Fruit fly (Drosophila melanogaster) whole organism, embryonic: Measurements from ENCODE around the gene SuUR.

Source experiments
- Atf6 ChIP-seq: fragments of 200-800 bp; sonication (Bioruptor generic); IDR thresholded peaks from 2 replicates; pipeline ENCODE4 v1.3.6; 2022; ENCODE audit warnings: missing biosample characterization, missing genetic modification characterization
- Bdp1 ChIP-seq: fragments of 200-800 bp; sonication (Bioruptor generic); optimal IDR thresholded peaks from 3 replicates; lab custom pipeline; 2016; ENCODE audit warnings: missing biosample characterization, missing genetic modification characterization
- Bteb2 ChIP-seq: fragments of 200-800 bp; sonication (Bioruptor generic); optimal IDR thresholded peaks from 2 replicates; lab custom pipeline; 2016; ENCODE audit warnings: missing biosample characterization, missing genetic modification characterization
- CG10462 ChIP-seq: fragments of 200-800 bp; sonication (Bioruptor generic); optimal IDR thresholded peaks from 2 replicates; lab custom pipeline; 2016; ENCODE audit warnings: missing biosample characterization, missing genetic modification characterization
- CG10543 ChIP-seq: fragments of 200-800 bp; sonication (Bioruptor generic); optimal IDR thresholded peaks from 3 replicates; lab custom pipeline; 2017; ENCODE audit warnings: missing biosample characterization, mild to moderate bottlenecking, missing genetic modification characterization, moderate library complexity
- CG11456 ChIP-seq: fragments of 200-800 bp; sonication (Bioruptor generic); IDR thresholded peaks from 3 replicates; pipeline ENCODE4 v1.3.6; 2022; ENCODE audit warnings: missing biosample characterization, missing genetic modification characterization
- CG12071 ChIP-seq: fragments of 200-800 bp; sonication (Bioruptor generic); optimal IDR thresholded peaks from 3 replicates; lab custom pipeline; 2018; ENCODE audit warnings: missing biosample characterization, mild to moderate bottlenecking, missing genetic modification characterization
- CG14014 ChIP-seq: fragments of 200-800 bp; sonication (Bioruptor generic); IDR thresholded peaks from 2 replicates; pipeline ENCODE4 v1.3.6; 2022; ENCODE audit warnings: missing biosample characterization, missing genetic modification characterization
- CG15479 ChIP-seq: fragments of 200-800 bp; sonication (Bioruptor generic); optimal IDR thresholded peaks from 3 replicates; lab custom pipeline; 2019; ENCODE audit warnings: missing biosample characterization, mild to moderate bottlenecking, missing genetic modification characterization, moderate library complexity
- CG16779 ChIP-seq: fragments of 200-800 bp; sonication (Bioruptor generic); IDR thresholded peaks from 2 replicates; pipeline ENCODE4 v1.3.6; 2022; ENCODE audit warnings: missing biosample characterization, missing genetic modification characterization
- CG17186 ChIP-seq: fragments of 200-800 bp; sonication (Bioruptor generic); optimal IDR thresholded peaks from 3 replicates; lab custom pipeline; 2017; ENCODE audit warnings: missing biosample characterization, missing genetic modification reagents, missing genetic modification characterization
- CG18262 ChIP-seq: fragments of 200-800 bp; optimal IDR thresholded peaks from 3 replicates; lab custom pipeline; 2019; ENCODE audit warnings: missing biosample characterization, mild to moderate bottlenecking, missing genetic modification characterization, moderate library complexity
- CG2889 ChIP-seq: fragments of 200-800 bp; sonication (Bioruptor generic); IDR thresholded peaks from 3 replicates; pipeline ENCODE4 v1.3.6; 2022; ENCODE audit warnings: missing biosample characterization, missing genetic modification characterization
- CG30403 ChIP-seq: fragments of 200-800 bp; sonication (Bioruptor generic); optimal IDR thresholded peaks from 3 replicates; lab custom pipeline; 2016; ENCODE audit warnings: missing biosample characterization, missing genetic modification characterization
- CG31224 ChIP-seq: fragments of 200-800 bp; sonication (Bioruptor generic); IDR thresholded peaks from 2 replicates; pipeline ENCODE4 v1.3.6; 2022; ENCODE audit warnings: missing biosample characterization, missing genetic modification characterization
- CG31388 ChIP-seq: fragments of 200-800 bp; sonication (Bioruptor generic); optimal IDR thresholded peaks from 2 replicates; lab custom pipeline; 2016; ENCODE audit warnings: missing biosample characterization, missing genetic modification characterization
- CG3281 ChIP-seq: fragments of 200-800 bp; sonication (Bioruptor generic); optimal IDR thresholded peaks from 3 replicates; lab custom pipeline; 2017; ENCODE audit warnings: missing biosample characterization, mild to moderate bottlenecking, missing genetic modification characterization
- CG4424 ChIP-seq: fragments of 200-800 bp; sonication (Bioruptor generic); optimal IDR thresholded peaks from 3 replicates; lab custom pipeline; 2016; ENCODE audit warnings: missing biosample characterization, missing genetic modification characterization
- CG6765 ChIP-seq: fragments of 200-800 bp; sonication (Bioruptor generic); optimal IDR thresholded peaks from 3 replicates; lab custom pipeline; 2017; ENCODE audit warnings: missing biosample characterization, mild to moderate bottlenecking, missing genetic modification characterization
- CG6813 ChIP-seq: fragments of 200-800 bp; sonication (Bioruptor generic); optimal IDR thresholded peaks from 2 replicates; lab custom pipeline; 2017; ENCODE audit warnings: missing biosample characterization, missing genetic modification characterization, mild to moderate bottlenecking, moderate library complexity, missing genetic modification reagents
- CG7839 ChIP-seq: fragments of 200-800 bp; sonication (Bioruptor generic); optimal IDR thresholded peaks from 3 replicates; lab custom pipeline; 2018; ENCODE audit warnings: missing biosample characterization, mild to moderate bottlenecking, missing genetic modification characterization, moderate library complexity
- CG8089 ChIP-seq: fragments of 200-800 bp; sonication (Bioruptor generic); optimal IDR thresholded peaks from 3 replicates; lab custom pipeline; 2016; ENCODE audit warnings: missing biosample characterization, missing genetic modification characterization
- CG8290 ChIP-seq, 3 experiments: fragments of 200-800 bp; sonication (Bioruptor generic); optimal IDR thresholded peaks; 2 replicates each; lab custom pipeline; 2016 to 2019; ENCODE audit warnings: missing biosample characterization in 3 of 3, missing genetic modification characterization in 3 of 3, mild to moderate bottlenecking in 2 of 3, moderate library complexity in 1 of 3
- CoRest ChIP-seq: fragments of 200-800 bp; sonication (Bioruptor generic); optimal IDR thresholded peaks from 3 replicates; lab custom pipeline; 2018; ENCODE audit warnings: missing biosample characterization, mild to moderate bottlenecking, missing genetic modification characterization, moderate library complexity
- Elba2 ChIP-seq: fragments of 200-800 bp; sonication (Bioruptor generic); optimal IDR thresholded peaks from 3 replicates; lab custom pipeline; 2016; ENCODE audit warnings: missing biosample characterization, missing genetic modification characterization
- HLHmδ ChIP-seq: fragments of 200-800 bp; sonication (Bioruptor generic); optimal IDR thresholded peaks from 2 replicates; lab custom pipeline; 2018; ENCODE audit warnings: missing biosample characterization, mild to moderate bottlenecking, missing genetic modification characterization, moderate library complexity
- MESR4 ChIP-seq: fragments of 200-800 bp; sonication (Bioruptor generic); optimal IDR thresholded peaks from 2 replicates; lab custom pipeline; 2018; ENCODE audit warnings: missing biosample characterization, mild to moderate bottlenecking, missing genetic modification characterization, moderate library complexity
- Meics ChIP-seq: fragments of 200-800 bp; sonication (Bioruptor generic); optimal IDR thresholded peaks from 2 replicates; lab custom pipeline; 2017; ENCODE audit warnings: missing biosample characterization, mild to moderate bottlenecking, missing genetic modification characterization
- Sry-β ChIP-seq: fragments of 200-800 bp; sonication (Bioruptor generic); optimal IDR thresholded peaks from 2 replicates; lab custom pipeline; 2018; ENCODE audit warnings: missing biosample characterization, mild to moderate bottlenecking, missing genetic modification characterization, moderate library complexity
- Sry-δ ChIP-seq: fragments of 200-800 bp; sonication (Bioruptor generic); optimal IDR thresholded peaks from 2 replicates; lab custom pipeline; 2016; ENCODE audit warnings: missing biosample characterization, missing genetic modification characterization
- Xrp1 ChIP-seq: fragments of 200-800 bp; sonication (Bioruptor generic); IDR thresholded peaks from 2 replicates; pipeline ENCODE4 v1.3.6; 2022; ENCODE audit warnings: missing biosample characterization, missing genetic modification characterization
- ash1 ChIP-seq: fragments of 200-800 bp; sonication (Bioruptor generic); optimal IDR thresholded peaks from 2 replicates; lab custom pipeline; 2018; ENCODE audit warnings: missing biosample characterization, mild to moderate bottlenecking, missing genetic modification characterization
- bowl ChIP-seq: fragments of 200-800 bp; sonication (Bioruptor generic); IDR thresholded peaks from 2 replicates; pipeline ENCODE4 v1.3.6; 2022; ENCODE audit warnings: missing biosample characterization, missing genetic modification characterization
- chinmo ChIP-seq: fragments of 200-800 bp; sonication (Bioruptor generic); IDR thresholded peaks from 4 replicates; pipeline ENCODE4 v1.3.6; 2022; ENCODE audit warnings: missing biosample characterization, missing genetic modification characterization; ENCODE audit not compliant: partially characterized antibody
- crp ChIP-seq, 2 experiments: fragments of 200-800 bp; sonication (Bioruptor generic); optimal IDR thresholded peaks; 2 replicates in 1 of 2; 3 replicates in 1 of 2; lab custom pipeline; 2017; ENCODE audit warnings: missing biosample characterization in 2 of 2, missing genetic modification characterization in 2 of 2, mild to moderate bottlenecking in 1 of 2, moderate library complexity in 1 of 2
- ems ChIP-seq: fragments of 200-800 bp; sonication (Bioruptor generic); optimal IDR thresholded peaks from 3 replicates; lab custom pipeline; 2016; ENCODE audit warnings: missing biosample characterization, missing genetic modification characterization
- fd96Cb ChIP-seq: fragments of 200-800 bp; sonication (Bioruptor generic); optimal IDR thresholded peaks from 2 replicates; lab custom pipeline; 2018; ENCODE audit warnings: missing biosample characterization, mild to moderate bottlenecking, missing genetic modification characterization, moderate library complexity
- gcm2 ChIP-seq: fragments of 200-800 bp; sonication (Bioruptor generic); optimal IDR thresholded peaks from 2 replicates; lab custom pipeline; 2016; ENCODE audit warnings: missing biosample characterization, missing genetic modification characterization
- gem ChIP-seq: fragments of 200-800 bp; sonication (Bioruptor generic); optimal IDR thresholded peaks from 2 replicates; lab custom pipeline; 2019; ENCODE audit warnings: missing biosample characterization, mild to moderate bottlenecking, missing genetic modification characterization, moderate library complexity
- gt ChIP-seq: fragments of 200-800 bp; sonication (Bioruptor generic); IDR thresholded peaks from 2 replicates; pipeline ENCODE4 v1.3.6; 2022; ENCODE audit warnings: missing biosample characterization, missing genetic modification characterization
- hth ChIP-seq: fragments of >200 bp; optimal IDR thresholded peaks from 2 replicates; lab custom pipeline; 2017; ENCODE audit warnings: inconsistent platforms
- kay ChIP-seq: fragments of 200-800 bp; sonication (Bioruptor generic); optimal IDR thresholded peaks from 2 replicates; lab custom pipeline; 2016; ENCODE audit warnings: missing biosample characterization, missing genetic modification characterization
- org-1 ChIP-seq: fragments of 200-800 bp; sonication (Bioruptor generic); optimal IDR thresholded peaks from 2 replicates; lab custom pipeline; 2017; ENCODE audit warnings: missing biosample characterization, missing genetic modification characterization
- pros ChIP-seq: fragments of 200-800 bp; sonication (Bioruptor generic); optimal IDR thresholded peaks from 3 replicates; lab custom pipeline; 2019; ENCODE audit warnings: missing biosample characterization, mild to moderate bottlenecking, missing genetic modification characterization, moderate library complexity
- schlank ChIP-seq: fragments of 200-800 bp; sonication (Bioruptor generic); optimal IDR thresholded peaks from 2 replicates; lab custom pipeline; 2018; ENCODE audit warnings: missing biosample characterization, mild to moderate bottlenecking, missing genetic modification characterization
- sd ChIP-seq: fragments of 200-800 bp; sonication (Bioruptor generic); optimal IDR thresholded peaks from 3 replicates; lab custom pipeline; 2018; ENCODE audit warnings: missing biosample characterization, mild to moderate bottlenecking, missing genetic modification characterization, moderate library complexity
- sob ChIP-seq: fragments of 200-800 bp; sonication (Bioruptor generic); IDR thresholded peaks from 2 replicates; pipeline ENCODE4 v1.3.6; 2022; ENCODE audit warnings: missing biosample characterization, missing genetic modification characterization
- tgo ChIP-seq: fragments of 200-800 bp; sonication (Bioruptor generic); IDR thresholded peaks from 3 replicates; pipeline ENCODE4 v1.3.6; 2022; ENCODE audit warnings: missing biosample characterization, missing genetic modification characterization
- twi ChIP-seq: fragments of 200-800 bp; optimal IDR thresholded peaks from 2 replicates; lab custom pipeline; 2019; ENCODE audit warnings: missing biosample characterization, mild to moderate bottlenecking, missing genetic modification characterization, moderate library complexity

The SuUR gene

dm6 chr3L:11047877-11048276, 16.9 kb upstream of the SuUR start (continued):
- TF ChIP-seq CG8290 (GFP tag; optimal IDR thresholded peaks at IDR 0.05; lab: Kevin White, UChicago) (peak; percentile 48), CG8290 (tag; optimal IDR thresholded peaks at IDR 0.05; lab: Kevin White, UChicago) (peak; percentile 28 to 92), pros (GFP tag; lab: Kevin White, UChicago) (no peak)

DNA sequence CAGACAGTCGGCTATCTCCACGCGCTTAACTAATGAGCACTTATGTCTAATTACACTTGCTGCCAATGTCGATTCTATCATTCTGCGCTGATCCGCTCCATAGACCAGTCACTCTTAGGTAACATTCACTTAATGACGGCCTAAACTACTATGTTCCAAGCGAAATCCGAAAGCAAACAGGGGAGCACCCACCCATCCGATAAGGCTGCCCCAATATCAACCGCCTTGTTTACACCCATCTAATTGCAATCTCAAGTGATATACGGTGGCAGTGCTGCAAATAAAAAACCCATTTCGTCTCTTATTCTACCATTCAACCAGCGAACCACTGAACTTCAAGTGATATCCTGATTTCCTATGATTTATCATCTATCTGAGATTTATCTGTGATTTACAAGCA, 15.4 kb upstream of the SuUR start:
- no peak for TF ChIP-seq Bdp1 (GFP tag; lab: Kevin White, UChicago)
- peak; percentile 13; the same call in 1 of the 2 replicates for TF ChIP-seq CG14014 (GFP tag; lab: Robert Waterston, UW)
- no peak for TF ChIP-seq CG30403 (GFP tag; lab: Kevin White, UChicago)
- no peak for TF ChIP-seq CG18262 (tag; lab: Kevin White, UChicago)
- TF ChIP-seq fd96Cb, result no peak
- no peak for TF ChIP-seq CG31224
- peak; percentile 45; the same call in 1 of the 2 replicates for TF ChIP-seq sob
- peak; percentile 78 for TF ChIP-seq CG10543 (GFP tag; lab: Kevin White, UChicago)
- no peak for TF ChIP-seq ems (GFP tag; lab: Kevin White, UChicago)
- peak; percentile 61 for TF ChIP-seq CG6813 (GFP tag; lab: Kevin White, UChicago)
- TF ChIP-seq Bteb2 (GFP tag; lab: Kevin White, UChicago), result no peak
- TF ChIP-seq Xrp1 (GFP tag; lab: Robert Waterston, UW), result no peak
- TF ChIP-seq CG7839 (tag; lab: Kevin White, UChicago), result peak; percentile 6
- TF ChIP-seq tgo (GFP tag; lab: Robert Waterston, UW), result no peak
- no peak for TF ChIP-seq gem
- TF ChIP-seq MESR4, result no peak
- no peak for TF ChIP-seq Sry-δ (GFP tag; lab: Kevin White, UChicago)
- TF ChIP-seq sd (tag; lab: Kevin White, UChicago), result no peak
- TF ChIP-seq CG31388 (GFP tag; lab: Kevin White, UChicago), result no peak
- no peak for TF ChIP-seq CG8089 (GFP tag; lab: Kevin White, UChicago)
- TF ChIP-seq ash1 (GFP tag; lab: Kevin White, UChicago), result no peak
- no peak for TF ChIP-seq twi
- peak; percentile 43; the same call in 1 of the 2 replicates for TF ChIP-seq Atf6 (GFP tag; lab: Robert Waterston, UW)
- TF ChIP-seq kay (GFP tag; lab: Kevin White, UChicago), result no peak
- peak; percentile 81 for TF ChIP-seq CG12071 (GFP tag; lab: Kevin White, UChicago)
- TF ChIP-seq CG17186 (GFP tag; lab: Kevin White, UChicago), result no peak
- no peak for TF ChIP-seq crp (GFP tag; optimal IDR thresholded peaks at IDR 0.05; lab: Kevin White, UChicago)
- peak; percentile 54 for TF ChIP-seq Meics (GFP tag; lab: Kevin White, UChicago)
- TF ChIP-seq CG3281 (GFP tag; lab: Kevin White, UChicago), result peak; percentile 64
- no peak for TF ChIP-seq CG4424 (GFP tag; lab: Kevin White, UChicago)
- no peak for TF ChIP-seq CG15479 (GFP tag; lab: Kevin White, UChicago)
- TF ChIP-seq org-1 (GFP tag; lab: Kevin White, UChicago), result peak; percentile 9
- TF ChIP-seq CG11456 (GFP tag; lab: Robert Waterston, UW), result no peak
- no peak for TF ChIP-seq Sry-β (GFP tag; lab: Kevin White, UChicago)
- no peak for TF ChIP-seq CG10462 (GFP tag; lab: Kevin White, UChicago)
- no peak for TF ChIP-seq chinmo (GFP tag; lab: Robert Waterston, UW)
- peak; percentile 72 for TF ChIP-seq CG6765
- no peak for TF ChIP-seq gcm2 (GFP tag; lab: Kevin White, UChicago)
- no peak for TF ChIP-seq bowl (GFP tag; lab: Robert Waterston, UW)
- no peak for TF ChIP-seq Elba2 (GFP tag; lab: Kevin White, UChicago)
- no peak for TF ChIP-seq CoRest
- no peak for TF ChIP-seq gt (GFP tag; lab: Robert Waterston, UW)
- TF ChIP-seq hth (lab: Kevin White, UChicago), result no peak
- no peak for TF ChIP-seq HLHmδ (GFP tag; lab: Kevin White, UChicago)
- TF ChIP-seq CG16779 (GFP tag; lab: Robert Waterston, UW), result peak; percentile 59; the same call in 1 of the 2 replicates
- TF ChIP-seq CG2889 (GFP tag; lab: Robert Waterston, UW), result no peak
- peak; percentile 38 for TF ChIP-seq schlank (tag; lab: Kevin White, UChicago)
